Worm (Caenorhabditis elegans) whole organism, mixed stage, embryonic: ENCODE measurements around the gene C37C3.9.

ENCODE experiments used
- ces-1 ChIP-seq: fragments of 150-350 bp; optimal IDR thresholded peaks from 2 replicates; lab custom pipeline; 2014; ENCODE audit warnings: missing biosample characterization, missing genetic modification reagents, missing genetic modification characterization
- elt-3 ChIP-seq: fragments of 150-350 bp; optimal IDR thresholded peaks from 2 replicates; lab custom pipeline; 2014; ENCODE audit warnings: missing biosample characterization, missing genetic modification characterization
- ztf-11 ChIP-seq: fragments of 150-350 bp; optimal IDR thresholded peaks from 2 replicates; lab custom pipeline; 2014; ENCODE audit warnings: missing biosample characterization, missing genetic modification characterization

ce11 chrV:7899761-7900160, 45.3 kb upstream of the C37C3.9 start, which contains the start of gene F40A3.7:
- TF ChIP-seq elt-3 (no peak), ztf-11 (tag; lab: Kevin White, UChicago) (no peak), ces-1 (GFP tag; lab: Kevin White, UChicago) (no peak)
